Fruit fly (Drosophila melanogaster): ENCODE results near the gene CG5167.

dm6 chr3R:12379249-12379648, 27.1 kb upstream of the CG5167 start:
- TF ChIP-seq Sox102F (GFP tag; optimal IDR thresholded peaks at IDR 0.05) (no peak), OdsH (GFP tag; optimal IDR thresholded peaks at IDR 0.05) (no peak), eg (GFP tag; IDR thresholded peaks at IDR 0.05) (no peak), Eip75B (GFP tag; optimal IDR thresholded peaks at IDR 0.05) (no peak), fd59A (GFP tag; optimal IDR thresholded peaks at IDR 0.05) (no peak), CG6854 (GFP tag; optimal IDR thresholded peaks at IDR 0.05) (no peak), salr (GFP tag; optimal IDR thresholded peaks at IDR 0.05) (no peak)
